Fruit fly (Drosophila melanogaster) whole organism, embryonic: ENCODE measurements around the gene Tpst.

ENCODE experiments used
- Atf3 ChIP-seq: fragments of 200-800 bp; sonication (Bioruptor generic); optimal IDR thresholded peaks from 3 replicates; lab custom pipeline; 2016; ENCODE audit warnings: missing biosample characterization, missing genetic modification characterization
- B-H1 ChIP-seq: fragments of 200-800 bp; sonication (Bioruptor generic); IDR thresholded peaks from 3 replicates; pipeline ENCODE4 v1.3.6; 2022; ENCODE audit warnings: missing biosample characterization, missing genetic modification characterization
- CG10565 ChIP-seq: fragments of 200-800 bp; sonication (Bioruptor generic); optimal IDR thresholded peaks from 3 replicates; lab custom pipeline; 2016; ENCODE audit warnings: missing biosample characterization, mild to moderate bottlenecking, missing genetic modification characterization
- CG14710 ChIP-seq: fragments of 200-800 bp; sonication (Bioruptor generic); optimal IDR thresholded peaks from 3 replicates; lab custom pipeline; 2019; ENCODE audit warnings: missing biosample characterization, mild to moderate bottlenecking, missing genetic modification characterization, moderate library complexity
- CG14965 ChIP-seq: fragments of 200-800 bp; sonication (Bioruptor generic); optimal IDR thresholded peaks from 2 replicates; lab custom pipeline; 2016; ENCODE audit warnings: missing biosample characterization, missing genetic modification characterization, borderline replicate concordance
- CG1529 ChIP-seq: fragments of 200-800 bp; sonication (Bioruptor generic); optimal IDR thresholded peaks from 3 replicates; lab custom pipeline; 2018; ENCODE audit warnings: missing biosample characterization, missing genetic modification characterization
- CG15696 ChIP-seq: fragments of 200-800 bp; sonication (Bioruptor generic); optimal IDR thresholded peaks from 2 replicates; lab custom pipeline; 2019; ENCODE audit warnings: missing biosample characterization, mild to moderate bottlenecking, missing genetic modification characterization, moderate library complexity
- CG1603 ChIP-seq: fragments of 200-800 bp; sonication (Bioruptor generic); optimal IDR thresholded peaks from 2 replicates; lab custom pipeline; 2019; ENCODE audit warnings: missing biosample characterization, mild to moderate bottlenecking, missing genetic modification characterization, moderate library complexity
- CG18599 ChIP-seq: fragments of 200-800 bp; sonication (Bioruptor generic); optimal IDR thresholded peaks from 3 replicates; lab custom pipeline; 2017; ENCODE audit warnings: missing biosample characterization, missing genetic modification characterization, mild to moderate bottlenecking, moderate library complexity, missing genetic modification reagents
- CG2116 ChIP-seq: fragments of 200-800 bp; sonication (Bioruptor generic); optimal IDR thresholded peaks from 3 replicates; lab custom pipeline; 2018; ENCODE audit warnings: missing biosample characterization, mild to moderate bottlenecking, missing genetic modification characterization
- CG2678 ChIP-seq: fragments of 200-800 bp; sonication (Bioruptor generic); optimal IDR thresholded peaks from 3 replicates; lab custom pipeline; 2019; ENCODE audit warnings: missing biosample characterization, mild to moderate bottlenecking, missing genetic modification characterization, moderate library complexity
- CG34224 ChIP-seq: fragments of 200-800 bp; sonication (Bioruptor generic); IDR thresholded peaks from 3 replicates; pipeline ENCODE4 v1.3.6; 2022; ENCODE audit warnings: missing biosample characterization, missing genetic modification characterization; ENCODE audit not compliant: partially characterized antibody
- CG3995 ChIP-seq: fragments of 200-800 bp; sonication (Bioruptor generic); optimal IDR thresholded peaks from 3 replicates; lab custom pipeline; 2016; ENCODE audit warnings: missing biosample characterization, missing genetic modification characterization
- CG7271 ChIP-seq: fragments of 200-800 bp; sonication (Bioruptor generic); optimal IDR thresholded peaks from 2 replicates; lab custom pipeline; 2018; ENCODE audit warnings: missing biosample characterization, mild to moderate bottlenecking, missing genetic modification characterization, moderate library complexity
- CG7745 ChIP-seq: fragments of 200-800 bp; sonication (Bioruptor generic); optimal IDR thresholded peaks from 2 replicates; lab custom pipeline; 2018; ENCODE audit warnings: missing biosample characterization, mild to moderate bottlenecking, missing genetic modification characterization, moderate library complexity
- CG7928 ChIP-seq: fragments of 200-800 bp; sonication (Bioruptor generic); optimal IDR thresholded peaks from 2 replicates; lab custom pipeline; 2017; ENCODE audit warnings: missing biosample characterization, mild to moderate bottlenecking, missing genetic modification characterization
- CG8388 ChIP-seq: fragments of 200-800 bp; sonication (Bioruptor generic); optimal IDR thresholded peaks from 2 replicates; lab custom pipeline; 2019; ENCODE audit warnings: missing biosample characterization, mild to moderate bottlenecking, missing genetic modification characterization, moderate library complexity
- CG9215 ChIP-seq: fragments of 200-800 bp; sonication (Bioruptor generic); IDR thresholded peaks from 2 replicates; pipeline ENCODE4 v1.3.6; 2022; ENCODE audit warnings: missing biosample characterization, missing genetic modification characterization
- Dek ChIP-seq: fragments of 200-800 bp; sonication (Bioruptor generic); optimal IDR thresholded peaks from 3 replicates; lab custom pipeline; 2019; ENCODE audit warnings: missing biosample characterization, mild to moderate bottlenecking, missing genetic modification characterization, moderate library complexity
- E2f2 ChIP-seq: fragments of 200-800 bp; sonication (Bioruptor generic); IDR thresholded peaks from 2 replicates; pipeline ENCODE4 v1.3.6; 2022; ENCODE audit warnings: missing biosample characterization, missing genetic modification characterization
- Fer3 ChIP-seq: fragments of 200-800 bp; sonication (Bioruptor generic); optimal IDR thresholded peaks from 2 replicates; lab custom pipeline; 2018; ENCODE audit warnings: missing biosample characterization, mild to moderate bottlenecking, missing genetic modification characterization, moderate library complexity
- GATAe ChIP-seq: fragments of 200-800 bp; sonication (Bioruptor generic); conservative IDR thresholded peaks from 2 replicates; pipeline ENCODE4 v1.3.6; 2022; ENCODE audit warnings: missing biosample characterization, missing genetic modification characterization
- Hey ChIP-seq: fragments of 200-800 bp; sonication (Bioruptor generic); optimal IDR thresholded peaks from 3 replicates; lab custom pipeline; 2018; ENCODE audit warnings: missing biosample characterization, mild to moderate bottlenecking, missing genetic modification characterization
- Hmr ChIP-seq: fragments of 200-800 bp; sonication (Bioruptor generic); optimal IDR thresholded peaks from 3 replicates; lab custom pipeline; 2017; ENCODE audit warnings: mild to moderate bottlenecking, missing biosample characterization, missing genetic modification reagents, missing genetic modification characterization
- Jarid2 ChIP-seq: fragments of 200-800 bp; sonication (Bioruptor generic); optimal IDR thresholded peaks from 3 replicates; lab custom pipeline; 2017; ENCODE audit warnings: mild to moderate bottlenecking, missing biosample characterization, missing genetic modification reagents, missing genetic modification characterization
- Mrtf ChIP-seq: fragments of 200-800 bp; sonication (Bioruptor generic); IDR thresholded peaks from 3 replicates; pipeline ENCODE4 v1.3.6; 2022; ENCODE audit warnings: missing biosample characterization, missing genetic modification characterization
- Myb ChIP-seq: fragments of 200-800 bp; sonication (Bioruptor generic); optimal IDR thresholded peaks from 2 replicates; lab custom pipeline; 2016; ENCODE audit warnings: missing biosample characterization, missing genetic modification characterization
- Ravus ChIP-seq: fragments of 200-800 bp; sonication (Bioruptor generic); IDR thresholded peaks from 2 replicates; pipeline ENCODE4 v1.3.6; 2022; ENCODE audit warnings: missing biosample characterization, missing genetic modification characterization
- Side ChIP-seq: fragments of 200-800 bp; sonication (Bioruptor generic); optimal IDR thresholded peaks from 2 replicates; lab custom pipeline; 2016; ENCODE audit warnings: missing biosample characterization, missing genetic modification characterization
- Vsx1 ChIP-seq: fragments of 200-800 bp; sonication (Bioruptor generic); optimal IDR thresholded peaks from 2 replicates; lab custom pipeline; 2017; ENCODE audit warnings: missing biosample characterization, mild to moderate bottlenecking, missing genetic modification characterization, missing genetic modification reagents
- ab ChIP-seq: fragments of 200-800 bp; sonication (Bioruptor generic); optimal IDR thresholded peaks from 2 replicates; lab custom pipeline; 2016; ENCODE audit warnings: missing biosample characterization, missing genetic modification characterization
- amos ChIP-seq: fragments of 200-800 bp; sonication (Bioruptor generic); IDR thresholded peaks from 2 replicates; pipeline ENCODE4 v1.3.6; 2022; ENCODE audit warnings: missing biosample characterization, missing genetic modification characterization; ENCODE audit not compliant: partially characterized antibody
- ato ChIP-seq: fragments of 200-800 bp; sonication (Bioruptor generic); IDR thresholded peaks from 2 replicates; pipeline ENCODE4 v1.3.6; 2022; ENCODE audit warnings: missing biosample characterization, missing genetic modification characterization; ENCODE audit not compliant: partially characterized antibody
- bsh ChIP-seq, 2 experiments: fragments of 200-800 bp; sonication (Bioruptor generic); optimal IDR thresholded peaks; 2 replicates each; lab custom pipeline; 2017 to 2018; ENCODE audit warnings: mild to moderate bottlenecking in 2 of 2, missing biosample characterization in 2 of 2, missing genetic modification characterization in 2 of 2, moderate library complexity in 1 of 2
- fd3F ChIP-seq: fragments of 200-800 bp; sonication (Bioruptor generic); optimal IDR thresholded peaks from 2 replicates; lab custom pipeline; 2018; ENCODE audit warnings: missing biosample characterization, mild to moderate bottlenecking, missing genetic modification characterization, moderate library complexity
- gcm ChIP-seq: fragments of 200-800 bp; sonication (Bioruptor generic); optimal IDR thresholded peaks from 2 replicates; lab custom pipeline; 2019; ENCODE audit warnings: missing biosample characterization, mild to moderate bottlenecking, missing genetic modification characterization, moderate library complexity
- gfzf ChIP-seq: fragments of 200-800 bp; sonication (Bioruptor generic); optimal IDR thresholded peaks from 2 replicates; lab custom pipeline; 2016; ENCODE audit warnings: missing biosample characterization, mild to moderate bottlenecking, missing genetic modification characterization, moderate library complexity
- grau ChIP-seq: fragments of 200-800 bp; optimal IDR thresholded peaks from 3 replicates; lab custom pipeline; 2019; ENCODE audit warnings: missing biosample characterization, mild to moderate bottlenecking, missing genetic modification characterization, moderate library complexity
- gsb-n ChIP-seq: fragments of 200-800 bp; sonication (Bioruptor generic); optimal IDR thresholded peaks from 3 replicates; lab custom pipeline; 2018; ENCODE audit warnings: missing biosample characterization, mild to moderate bottlenecking, missing genetic modification characterization
- ind ChIP-seq: fragments of 200-800 bp; sonication (Bioruptor generic); optimal IDR thresholded peaks from 3 replicates; lab custom pipeline; 2016; ENCODE audit warnings: missing biosample characterization, missing genetic modification characterization
- jigr1 ChIP-seq: fragments of 200-800 bp; sonication (Bioruptor generic); IDR thresholded peaks from 3 replicates; pipeline ENCODE4 v1.3.6; 2022; ENCODE audit warnings: missing biosample characterization, missing genetic modification characterization
- luna ChIP-seq: fragments of 200-800 bp; sonication (Bioruptor generic); optimal IDR thresholded peaks from 2 replicates; lab custom pipeline; 2016; ENCODE audit warnings: missing biosample characterization, missing genetic modification characterization
- maf-S ChIP-seq: fragments of 200-800 bp; sonication (Bioruptor generic); optimal IDR thresholded peaks from 2 replicates; lab custom pipeline; 2016; ENCODE audit warnings: missing biosample characterization, missing genetic modification characterization
- nau ChIP-seq: fragments of 200-800 bp; sonication (Bioruptor generic); optimal IDR thresholded peaks from 3 replicates; lab custom pipeline; 2017; ENCODE audit warnings: missing biosample characterization, mild to moderate bottlenecking, missing genetic modification characterization, missing genetic modification reagents
- otp ChIP-seq: fragments of 200-800 bp; sonication (Bioruptor generic); IDR thresholded peaks from 3 replicates; pipeline ENCODE4, ENCODE4 v1.3.6; 2022; ENCODE audit warnings: missing biosample characterization, missing genetic modification characterization
- sqz ChIP-seq: fragments of 200-800 bp; sonication (Bioruptor generic); optimal IDR thresholded peaks from 3 replicates; lab custom pipeline; 2018; ENCODE audit warnings: missing biosample characterization, mild to moderate bottlenecking, missing genetic modification characterization
- tap ChIP-seq: fragments of 200-800 bp; optimal IDR thresholded peaks from 3 replicates; lab custom pipeline; 2019; ENCODE audit warnings: missing biosample characterization, mild to moderate bottlenecking, missing genetic modification characterization, moderate library complexity
- wek ChIP-seq: fragments of 200-800 bp; sonication (Bioruptor generic); optimal IDR thresholded peaks from 3 replicates; lab custom pipeline; 2018; ENCODE audit warnings: missing biosample characterization, mild to moderate bottlenecking, missing genetic modification characterization, moderate library complexity

Tpst gene

DNA sequence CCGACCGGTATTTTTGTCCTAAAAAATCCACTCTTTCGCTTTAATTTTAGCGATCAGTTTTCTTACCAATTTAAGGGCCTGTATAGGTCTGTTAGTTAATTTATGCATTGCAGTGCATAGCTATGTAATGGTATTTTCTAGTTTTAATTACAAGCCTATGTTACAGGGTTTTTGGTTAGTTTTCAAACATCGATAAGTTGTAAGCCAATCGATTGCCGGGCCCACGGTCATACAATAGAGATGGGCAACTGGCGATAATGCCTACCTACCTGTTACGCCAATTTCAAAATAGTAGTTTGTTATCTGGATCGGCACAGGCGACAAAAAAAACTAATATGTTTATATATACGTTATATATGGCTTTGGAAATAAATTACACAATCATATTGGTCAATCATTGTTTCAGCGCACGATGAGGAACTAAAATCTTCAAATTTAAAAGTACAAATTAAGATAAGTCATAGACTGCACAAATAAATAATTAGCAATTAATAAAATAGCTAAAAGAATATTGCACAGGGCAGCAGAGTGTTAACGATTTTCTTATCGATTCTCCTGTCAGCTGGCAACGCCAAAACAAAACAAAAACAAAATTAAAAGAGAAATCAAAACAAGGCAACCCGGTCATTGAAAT is 52.9 kb downstream of the Tpst start, which contains the start of the genes tth and Tango2 (continued):
- TF ChIP-seq ind (GFP tag; lab: Kevin White, UChicago) (peak; percentile 63), gfzf (GFP tag; lab: Kevin White, UChicago) (peak; percentile 89), CG2678 (tag; lab: Kevin White, UChicago) (peak; percentile 87), otp (0 out of 3 replicates have a peak, but pooled peaks have one; percentile 29), CG18599 (GFP tag; lab: Kevin White, UChicago) (peak; percentile 83), bsh (GFP tag; optimal IDR thresholded peaks at IDR 0.05; lab: Kevin White, UChicago) (peak; percentile 43 to 69), CG7745 (tag; lab: Kevin White, UChicago) (no peak), Vsx1 (GFP tag; lab: Kevin White, UChicago) (no peak), gsb-n (tag; lab: Kevin White, UChicago) (no peak), gcm (GFP tag; lab: Kevin White, UChicago) (peak; percentile 59), Ravus (no peak), amos (peak; percentile 52; the same call in 1 of the 2 replicates), CG14965 (GFP tag; lab: Kevin White, UChicago) (no peak), nau (GFP tag; lab: Kevin White, UChicago) (no peak), CG8388 (GFP tag; lab: Kevin White, UChicago) (peak; percentile 51), Myb (GFP tag; lab: Kevin White, UChicago) (peak; percentile 69), CG14710 (tag; lab: Kevin White, UChicago) (peak; percentile 61), Dek (tag; lab: Kevin White, UChicago) (peak; percentile 72), CG15696 (tag; lab: Kevin White, UChicago) (peak; percentile 74), luna (GFP tag; lab: Kevin White, UChicago) (no peak), tap (no peak), jigr1 (GFP tag; lab: Robert Waterston, UW) (no peak), Atf3 (GFP tag; lab: Kevin White, UChicago) (peak; percentile 58), CG10565 (GFP tag; lab: Kevin White, UChicago) (no peak), Fer3 (tag; lab: Kevin White, UChicago) (peak; percentile 76), Hey (tag; lab: Kevin White, UChicago) (peak; percentile 46), CG9215 (GFP tag; lab: Robert Waterston, UW) (peak; percentile 57), B-H1 (GFP tag; lab: Robert Waterston, UW) (peak; percentile 36; the same call in 2 of the 3 replicates), Mrtf (GFP tag; lab: Robert Waterston, UW) (peak; percentile 73; the same call in 2 of the 3 replicates), Side (GFP tag; lab: Kevin White, UChicago) (peak; percentile 54), wek (GFP tag; lab: Kevin White, UChicago) (no peak), CG34224 (0 out of 3 replicates have a peak, but pooled peaks have one; percentile 32), GATAe (GFP tag; lab: Robert Waterston, UW) (peak; percentile 41; the same call in 1 of the 2 replicates), Hmr (GFP tag; lab: Kevin White, UChicago) (peak; percentile 76), CG1603 (peak; percentile 41), fd3F (GFP tag; lab: Kevin White, UChicago) (peak; percentile 64), grau (tag; lab: Kevin White, UChicago) (peak; percentile 83), ab (GFP tag; lab: Kevin White, UChicago) (no peak), CG7271 (no peak), maf-S (GFP tag; lab: Kevin White, UChicago) (peak; percentile 44), sqz (peak; percentile 2), CG1529 (GFP tag; lab: Kevin White, UChicago) (no peak), E2f2 (GFP tag; lab: Robert Waterston, UW) (peak; percentile 79), CG2116 (peak; percentile 63), Jarid2 (GFP tag; lab: Kevin White, UChicago) (no peak), CG3995 (GFP tag; lab: Kevin White, UChicago) (peak; percentile 26), CG7928 (GFP tag; lab: Kevin White, UChicago) (peak; percentile 44), ato (no peak)
